Fruit fly (Drosophila melanogaster): Measurements from ENCODE around the gene numb.

numb gene

DNA sequence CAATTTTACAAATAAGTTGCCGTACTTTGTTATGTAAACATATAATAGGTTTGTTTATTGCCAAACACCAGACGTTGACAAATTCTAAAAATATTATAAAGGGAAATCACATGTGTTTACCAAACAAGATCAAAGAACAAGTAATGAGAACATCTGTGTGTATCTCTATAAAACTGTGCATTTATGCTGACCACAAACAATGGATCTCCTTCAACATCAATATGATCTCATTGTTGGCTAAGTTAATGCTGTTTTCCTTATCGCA lies 61.6 kb downstream of the numb start:
- TF ChIP-seq CTCF (optimal IDR thresholded peaks at IDR 0.05) (no peak), CG8478 (optimal IDR thresholded peaks at IDR 0.05) (no peak)

- TF ChIP-seq CTCF (optimal IDR thresholded peaks at IDR 0.05), result no peak
- no peak for TF ChIP-seq CG8478 (optimal IDR thresholded peaks at IDR 0.05)
Observed at dm6 chr2L:9500454-9500853, 63.2 kb downstream of the numb start.

DNA sequence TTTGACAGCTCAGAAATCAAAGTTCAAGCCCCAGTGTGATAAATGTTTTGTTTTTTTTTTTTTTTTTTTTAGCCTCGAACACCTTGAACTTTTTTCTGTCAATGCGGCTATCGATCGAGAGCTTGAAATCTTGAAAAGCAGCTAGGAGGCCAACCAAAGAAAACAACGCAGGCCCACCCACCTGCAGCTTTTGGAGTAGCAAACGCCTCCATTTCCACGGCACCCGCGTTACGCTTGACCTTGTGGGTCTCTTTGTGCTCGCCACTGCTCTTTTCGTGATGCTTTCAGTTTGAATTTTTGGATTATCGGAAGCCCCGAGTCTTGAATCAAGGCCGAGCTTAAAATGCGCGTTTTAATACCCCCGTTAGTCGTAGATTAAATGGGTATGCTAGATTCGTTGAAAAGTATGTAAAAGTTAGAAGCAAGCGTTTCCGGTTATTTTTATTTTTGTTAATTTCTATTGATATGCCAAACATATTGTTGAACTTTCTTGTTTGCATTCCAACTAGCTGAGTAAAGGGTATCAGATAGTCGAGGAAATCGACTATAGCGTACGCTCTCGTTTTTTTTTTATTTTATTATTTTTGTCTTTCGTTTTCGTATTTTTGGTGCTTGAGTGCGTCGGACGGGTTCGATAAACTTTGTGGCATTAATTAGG lies 65.6 kb downstream of the numb start:
- TF ChIP-seq CTCF (optimal IDR thresholded peaks at IDR 0.05) (no peak), CG8478 (optimal IDR thresholded peaks at IDR 0.05) (no peak)

DNA sequence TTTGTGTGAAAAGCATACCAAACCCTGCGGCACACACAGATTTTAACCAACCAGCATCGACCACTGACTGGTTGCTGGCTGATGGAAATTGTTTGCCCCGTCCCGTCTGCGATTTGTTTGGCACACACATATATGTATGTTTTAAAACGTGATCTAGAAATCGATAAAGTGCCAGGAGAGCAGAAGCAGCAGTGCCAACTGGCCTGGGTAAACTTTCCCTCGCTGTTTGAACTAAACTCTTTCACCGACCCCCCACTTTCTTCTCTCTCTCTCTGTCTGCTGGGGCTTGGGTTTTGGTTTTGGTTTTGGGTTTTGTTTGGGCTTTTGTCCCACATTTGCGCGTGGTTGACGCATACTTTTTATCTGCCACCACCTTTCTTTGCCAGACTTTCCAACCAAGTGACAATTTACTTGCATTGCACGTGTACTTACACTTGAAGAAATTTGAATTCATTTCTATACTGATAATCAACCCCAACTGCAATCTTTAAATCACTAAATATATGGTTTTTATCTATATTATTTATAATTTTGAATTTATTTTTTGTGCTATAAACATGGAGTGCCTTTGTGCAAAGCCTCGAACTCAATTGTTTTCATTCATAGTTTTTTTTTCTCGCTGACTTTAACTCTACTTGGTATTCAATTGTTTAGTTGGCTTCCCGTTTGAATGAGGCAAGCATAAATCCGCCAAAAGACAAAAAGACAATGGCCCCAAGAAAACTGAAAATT lies 68.3 kb downstream of the numb start:
- TF ChIP-seq CG8478 (optimal IDR thresholded peaks at IDR 0.05) (no peak), CTCF (optimal IDR thresholded peaks at IDR 0.05) (no peak)

DNA sequence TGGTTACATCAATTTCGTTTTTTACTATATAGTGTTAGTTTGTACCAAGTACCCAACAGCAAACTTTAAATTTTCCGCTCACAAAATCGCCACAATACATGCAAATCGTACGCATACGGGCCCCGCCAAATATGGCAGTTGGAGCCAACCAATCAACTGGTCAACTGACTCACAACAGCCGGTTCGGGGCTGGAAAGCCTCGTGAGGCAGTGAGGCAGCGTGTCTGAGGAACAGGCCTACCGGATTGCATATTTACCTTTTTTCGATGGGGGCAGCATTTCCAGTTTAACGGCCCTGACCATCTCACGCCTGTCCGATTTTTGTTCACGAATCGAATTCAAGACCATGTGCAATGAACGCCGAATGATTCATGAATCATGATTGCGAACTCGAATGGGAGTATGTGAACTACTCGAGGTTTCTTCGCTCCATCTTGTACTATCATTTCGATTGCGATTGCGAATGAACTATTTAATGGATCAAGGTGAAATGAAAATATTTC lies 69.3 kb downstream of the numb start:
- TF ChIP-seq CG8478 (optimal IDR thresholded peaks at IDR 0.05), result no peak
- TF ChIP-seq CTCF (optimal IDR thresholded peaks at IDR 0.05), result no peak

DNA sequence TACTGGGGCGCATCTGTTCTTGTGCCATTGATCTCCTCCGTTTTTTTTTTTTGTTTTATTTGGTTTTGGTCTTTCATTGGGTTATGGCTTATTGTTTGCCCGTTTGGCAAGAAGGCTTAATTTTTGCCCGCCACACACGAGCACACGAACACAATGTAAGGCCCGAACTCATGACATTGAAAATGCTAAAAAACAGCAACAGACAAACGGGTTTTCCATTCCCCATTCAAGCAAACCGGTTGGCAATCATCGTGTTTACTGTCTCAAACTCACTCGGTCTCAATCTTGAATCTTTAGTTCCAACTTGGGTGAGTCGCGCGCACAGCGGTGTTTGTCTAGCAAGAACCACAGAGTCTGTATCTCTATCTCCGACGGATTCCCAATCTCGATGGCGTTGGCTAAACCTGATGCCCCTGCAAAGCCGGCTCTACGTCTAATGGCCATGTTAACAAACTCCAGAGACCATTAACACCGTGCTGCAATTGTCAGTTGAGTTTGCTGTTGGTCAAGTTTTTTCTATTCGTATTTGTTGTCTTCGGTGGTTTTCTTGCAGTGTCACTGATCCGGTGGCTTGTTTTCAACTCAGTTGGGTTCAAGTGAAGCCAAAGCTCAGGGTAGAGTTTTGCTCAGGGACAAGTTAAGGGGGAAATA lies 71.4 kb downstream of the numb start:
- no peak for TF ChIP-seq CTCF (optimal IDR thresholded peaks at IDR 0.05)
- no peak for TF ChIP-seq CG8478 (optimal IDR thresholded peaks at IDR 0.05)

DNA sequence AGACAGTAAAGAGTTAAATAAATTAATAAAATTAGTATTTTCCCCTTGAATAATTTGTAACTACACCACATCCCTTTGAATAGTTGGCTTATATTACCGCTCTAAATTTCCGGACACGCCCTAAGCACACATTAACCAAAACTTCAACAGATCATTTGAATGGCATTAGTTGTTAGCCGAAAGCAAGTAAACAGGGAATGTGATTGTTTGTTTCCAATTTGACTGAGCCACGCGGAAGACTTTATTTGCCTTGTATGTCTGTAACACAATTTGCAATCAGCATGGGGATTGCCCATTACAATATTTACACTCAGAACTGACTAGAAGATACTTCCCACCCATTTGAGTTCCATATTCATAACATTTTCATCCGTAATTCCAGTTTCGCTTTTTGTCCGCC lies 72.4 kb downstream of the numb start:
- no peak for TF ChIP-seq CG8478 (optimal IDR thresholded peaks at IDR 0.05)
- no peak for TF ChIP-seq CTCF (optimal IDR thresholded peaks at IDR 0.05)

dm6 chr2L:9510429-9510828 lies 73.2 kb downstream of the numb start:
- no peak for TF ChIP-seq CG8478 (optimal IDR thresholded peaks at IDR 0.05)
- TF ChIP-seq CTCF (optimal IDR thresholded peaks at IDR 0.05), result no peak

dm6 chr2L:9512401-9513198 lies 75.3 kb downstream of the numb start:
- TF ChIP-seq CG8478 (optimal IDR thresholded peaks at IDR 0.05) (no peak), CTCF (optimal IDR thresholded peaks at IDR 0.05) (peak; percentile 82 to 87)

DNA sequence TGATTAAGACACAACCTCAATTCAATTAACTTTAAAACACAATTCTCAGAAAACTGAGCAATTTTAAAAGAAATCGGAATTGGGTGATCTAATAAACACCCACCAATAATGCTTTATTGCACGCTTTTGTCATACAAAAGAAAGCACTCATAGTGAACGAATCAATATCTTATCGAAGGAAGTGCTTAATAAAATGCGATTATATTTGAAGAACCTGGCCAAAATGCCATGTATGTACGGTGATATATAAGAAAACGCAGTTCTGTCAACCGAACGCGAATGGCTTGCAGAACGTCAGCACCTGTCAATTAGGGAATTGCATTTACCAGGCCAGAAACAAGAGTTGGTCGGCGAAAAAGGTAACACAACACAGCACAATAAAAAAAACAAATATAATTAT lies 76.5 kb downstream of the numb start:
- TF ChIP-seq CG8478 (optimal IDR thresholded peaks at IDR 0.05), result no peak
- TF ChIP-seq CTCF (optimal IDR thresholded peaks at IDR 0.05), result no peak

All from S2 (cell line).